Worm (Caenorhabditis elegans) whole organism, L3 larva: Measurements from ENCODE around the gene srab-24.

Source experiments
- egl-5 ChIP-seq: fragments of 150-350 bp; optimal IDR thresholded peaks from 2 replicates; lab custom pipeline; 2017; ENCODE audit warnings: missing biosample characterization, missing genetic modification reagents, missing genetic modification characterization, inconsistent platforms
- lin-15B ChIP-seq: fragments of 150-350 bp; optimal IDR thresholded peaks from 2 replicates; lab custom pipeline; 2014; ENCODE audit warnings: missing biosample characterization, missing genetic modification characterization
- nhr-12 ChIP-seq: fragments of 150-350 bp; optimal IDR thresholded peaks from 2 replicates; lab custom pipeline; 2014; ENCODE audit warnings: missing biosample characterization, missing genetic modification characterization
- nhr-25 ChIP-seq: sonication (generic microtip); optimal IDR thresholded peaks from 2 replicates; lab custom pipeline; 2017; ENCODE audit warnings: missing biosample characterization, missing genetic modification characterization
- unc-39 ChIP-seq: sonication (generic microtip); optimal IDR thresholded peaks from 4 replicates; lab custom pipeline; 2017; ENCODE audit warnings: missing biosample characterization, missing genetic modification characterization
- ztf-11 ChIP-seq: fragments of 150-350 bp; optimal IDR thresholded peaks from 2 replicates; lab custom pipeline; 2014; ENCODE audit warnings: missing biosample characterization, missing genetic modification characterization

- TF ChIP-seq egl-5 (tag; lab: Kevin White, UChicago), result no peak
- no peak for TF ChIP-seq nhr-25 (tag; lab: Kevin White, UChicago)
- TF ChIP-seq nhr-12, result no peak
- TF ChIP-seq unc-39 (tag; lab: Kevin White, UChicago), result no peak
- TF ChIP-seq ztf-11, result no peak
- no peak for TF ChIP-seq lin-15B (tag; lab: Kevin White, UChicago)
Observed at ce11 chrIV:14249447-14249846, 566 bp downstream of the srab-24 start.
